Worm (Caenorhabditis elegans) whole organism, L2 larva: ENCODE data around the gene fzr-1.

Experiments
- C34F6.9 ChIP-seq: fragments of 150-350 bp; optimal IDR thresholded peaks from 2 replicates; lab custom pipeline; 2014; ENCODE audit warnings: missing biosample characterization, missing genetic modification characterization
- F13H6.1 ChIP-seq: sonication (generic microtip); optimal IDR thresholded peaks from 2 replicates; lab custom pipeline; 2016; ENCODE audit warnings: missing genetic modification characterization, missing compliant biosample characterization
- R02D3.7 ChIP-seq: fragments of 150-350 bp; optimal IDR thresholded peaks from 2 replicates; lab custom pipeline; 2014; ENCODE audit warnings: missing biosample characterization, missing genetic modification characterization
- Y55F3AM.14 ChIP-seq: fragments of 200-800 bp; sonication (Bioruptor generic); optimal IDR thresholded peaks from 2 replicates; lab custom pipeline; 2018; ENCODE audit warnings: mild to moderate bottlenecking, missing genetic modification characterization, missing compliant biosample characterization
- ZK546.5 ChIP-seq: sonication (generic microtip); optimal IDR thresholded peaks from 2 replicates; lab custom pipeline; 2017; ENCODE audit warnings: missing biosample characterization, missing genetic modification characterization
- alr-1 ChIP-seq: fragments of 150-350 bp; optimal IDR thresholded peaks from 2 replicates; lab custom pipeline; 2014; ENCODE audit warnings: missing biosample characterization, missing genetic modification characterization
- aly-2 ChIP-seq: fragments of 150-350 bp; optimal IDR thresholded peaks from 2 replicates; lab custom pipeline; 2014; ENCODE audit warnings: missing biosample characterization, missing genetic modification characterization
- ama-1 ChIP-seq: fragments of 150-350 bp; optimal IDR thresholded peaks from 2 replicates; lab custom pipeline; 2018; ENCODE audit warnings: inconsistent platforms
- blmp-1 ChIP-seq: sonication (generic microtip); optimal IDR thresholded peaks from 2 replicates; lab custom pipeline; 2017; ENCODE audit warnings: missing genetic modification characterization, mild to moderate bottlenecking, missing compliant biosample characterization, antibody characterized with exemption, moderate library complexity; ENCODE audit not compliant: insufficient read depth
- ceh-16 ChIP-seq: fragments of 150-350 bp; optimal IDR thresholded peaks from 2 replicates; lab custom pipeline; 2014; ENCODE audit warnings: missing biosample characterization, missing genetic modification characterization
- ceh-82 ChIP-seq: fragments of 150-350 bp; optimal IDR thresholded peaks from 2 replicates; lab custom pipeline; 2014; ENCODE audit warnings: missing biosample characterization, missing genetic modification characterization
- crh-2 ChIP-seq: sonication (generic microtip); optimal IDR thresholded peaks from 2 replicates; lab custom pipeline; 2017; ENCODE audit warnings: missing biosample characterization, missing genetic modification characterization
- elt-3 ChIP-seq: sonication (generic microtip); optimal IDR thresholded peaks from 2 replicates; lab custom pipeline; 2017; ENCODE audit warnings: missing biosample characterization, missing genetic modification characterization
- fos-1 ChIP-seq: fragments of 150-350 bp; optimal IDR thresholded peaks from 2 replicates; lab custom pipeline; 2014; ENCODE audit warnings: missing biosample characterization, missing genetic modification characterization
- gmeb-1 ChIP-seq: fragments of 150-350 bp; optimal IDR thresholded peaks from 2 replicates; lab custom pipeline; 2014; ENCODE audit warnings: missing biosample characterization, missing genetic modification characterization
- lin-11 ChIP-seq: fragments of 150-350 bp; sonication (generic microtip); optimal IDR thresholded peaks from 2 replicates; lab custom pipeline; 2014; ENCODE audit warnings: missing biosample characterization, missing genetic modification characterization, inconsistent platforms, mixed read lengths
- lin-13 ChIP-seq: fragments of 150-350 bp; optimal IDR thresholded peaks from 2 replicates; lab custom pipeline; 2014; ENCODE audit warnings: missing biosample characterization, missing genetic modification reagents, missing genetic modification characterization
- lin-39 ChIP-seq: fragments of 150-350 bp; optimal IDR thresholded peaks from 2 replicates; lab custom pipeline; 2014; ENCODE audit warnings: missing biosample characterization, missing genetic modification reagents, missing genetic modification characterization
- lsy-2 ChIP-seq, 2 experiments: fragments of 150-350 bp in 1 of 2; sonication (generic microtip) in 1 of 2; optimal IDR thresholded peaks; 2 replicates each; lab custom pipeline; 2014 to 2017; ENCODE audit warnings: missing biosample characterization in 2 of 2, missing genetic modification characterization in 2 of 2
- mab-5 ChIP-seq: fragments of 150-350 bp; optimal IDR thresholded peaks from 2 replicates; lab custom pipeline; 2014; ENCODE audit warnings: missing biosample characterization, missing genetic modification characterization
- mbf-1 ChIP-seq: sonication (generic microtip); optimal IDR thresholded peaks from 2 replicates; lab custom pipeline; 2017; ENCODE audit warnings: missing biosample characterization, missing genetic modification characterization
- mdl-1 ChIP-seq, 2 experiments: fragments of 150-350 bp in 1 of 2; sonication (generic microtip) in 1 of 2; optimal IDR thresholded peaks; 2 replicates each; lab custom pipeline; 2017; ENCODE audit warnings: missing biosample characterization in 2 of 2, missing genetic modification characterization in 2 of 2
- nhr-10 ChIP-seq: sonication (generic microtip); optimal IDR thresholded peaks from 2 replicates; lab custom pipeline; 2017; ENCODE audit warnings: missing biosample characterization, missing genetic modification characterization
- nhr-11 ChIP-seq: fragments of 150-350 bp; optimal IDR thresholded peaks from 2 replicates; lab custom pipeline; 2014; ENCODE audit warnings: missing biosample characterization, missing genetic modification characterization
- nhr-12 ChIP-seq: fragments of 150-350 bp; optimal IDR thresholded peaks from 2 replicates; lab custom pipeline; 2014; ENCODE audit warnings: missing biosample characterization, missing genetic modification characterization
- nhr-129 ChIP-seq: fragments of 150-350 bp; optimal IDR thresholded peaks from 2 replicates; lab custom pipeline; 2014; ENCODE audit warnings: missing biosample characterization, missing genetic modification characterization
- nhr-21 ChIP-seq: fragments of 150-350 bp; optimal IDR thresholded peaks from 2 replicates; lab custom pipeline; 2014; ENCODE audit warnings: missing biosample characterization, missing genetic modification characterization
- nhr-23 ChIP-seq: fragments of 150-350 bp; optimal IDR thresholded peaks from 2 replicates; lab custom pipeline; 2014; ENCODE audit warnings: missing biosample characterization, missing genetic modification reagents, missing genetic modification characterization
- nhr-237 ChIP-seq: fragments of 150-350 bp; optimal IDR thresholded peaks from 2 replicates; lab custom pipeline; 2014; ENCODE audit warnings: missing biosample characterization, missing genetic modification characterization
- nhr-25 ChIP-seq: fragments of 150-350 bp; sonication (generic microtip); optimal IDR thresholded peaks from 3 replicates; lab custom pipeline; 2014; ENCODE audit warnings: missing biosample characterization, missing genetic modification characterization
- peb-1 ChIP-seq: fragments of 150-350 bp; optimal IDR thresholded peaks from 2 replicates; lab custom pipeline; 2014; ENCODE audit warnings: missing biosample characterization, missing genetic modification characterization
- sma-3 ChIP-seq: sonication (generic microtip); optimal IDR thresholded peaks from 2 replicates; lab custom pipeline; 2016; ENCODE audit warnings: missing genetic modification reagents, missing genetic modification characterization, missing compliant biosample characterization
- sma-9 ChIP-seq, 2 experiments: fragments of 150-350 bp in 1 of 2; sonication (generic microtip) in 1 of 2; optimal IDR thresholded peaks; 2 replicates each; lab custom pipeline; 2014 to 2016; ENCODE audit warnings: missing genetic modification characterization in 2 of 2, mild to moderate bottlenecking in 1 of 2, missing biosample characterization in 1 of 2, missing compliant biosample characterization in 1 of 2, missing genetic modification reagents in 1 of 2, moderate library complexity in 1 of 2
- snpc-4 ChIP-seq: fragments of 150-350 bp; optimal IDR thresholded peaks from 2 replicates; lab custom pipeline; 2014; ENCODE audit warnings: missing biosample characterization, missing genetic modification characterization
- unc-39 ChIP-seq: fragments of 150-350 bp; optimal IDR thresholded peaks from 2 replicates; lab custom pipeline; 2014; ENCODE audit warnings: missing biosample characterization, missing genetic modification characterization
- unc-55 ChIP-seq: fragments of 150-350 bp; sonication (generic microtip); optimal IDR thresholded peaks from 3 replicates; lab custom pipeline; 2014; ENCODE audit warnings: missing biosample characterization, missing genetic modification reagents, missing genetic modification characterization
- unc-62 ChIP-seq: fragments of 150-350 bp; optimal IDR thresholded peaks from 2 replicates; lab custom pipeline; 2014; ENCODE audit warnings: missing biosample characterization, missing genetic modification reagents, missing genetic modification characterization
- zag-1 ChIP-seq: fragments of 150-350 bp; optimal IDR thresholded peaks from 2 replicates; lab custom pipeline; 2014; ENCODE audit warnings: missing biosample characterization, missing genetic modification characterization

The fzr-1 gene

DNA sequence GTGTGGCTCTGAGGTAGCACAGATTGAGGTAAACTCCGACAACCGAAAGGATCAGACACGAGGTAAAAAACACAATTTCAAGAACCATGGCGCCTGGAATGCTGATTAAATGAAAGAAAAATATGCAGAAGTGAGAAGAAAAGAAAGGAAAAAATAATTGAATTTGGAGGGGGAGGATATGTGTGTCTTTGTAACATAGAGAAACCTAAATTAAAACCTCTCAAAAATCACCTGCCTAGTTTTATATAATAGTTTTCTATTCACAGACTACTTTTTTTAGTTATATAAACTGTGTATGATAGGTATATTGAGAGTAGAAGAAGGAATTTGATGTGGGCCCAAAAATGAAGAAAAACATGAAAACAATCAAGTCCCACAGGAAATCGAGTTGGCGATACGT lies 21.3 kb upstream of the fzr-1 start, which contains the start of gene ZK1320.5:
Gene ZK1320.5, minus strand, starts transcription at position 101 of the 400 bp plus-strand sequence.
- TF ChIP-seq nhr-129 (tag; lab: Kevin White, UChicago), result no peak
- no peak for TF ChIP-seq F13H6.1 (tag; lab: Kevin White, UChicago)
- no peak for TF ChIP-seq Y55F3AM.14
- no peak for TF ChIP-seq lin-11 (tag; lab: Kevin White, UChicago)
- no peak for TF ChIP-seq nhr-11 (tag; lab: Kevin White, UChicago)
- no peak for TF ChIP-seq unc-39 (tag; lab: Kevin White, UChicago)
- TF ChIP-seq C34F6.9 (tag; lab: Kevin White, UChicago), result no peak
- no peak for TF ChIP-seq blmp-1 (tag; lab: Kevin White, UChicago)
- no peak for TF ChIP-seq mdl-1 (tag; optimal IDR thresholded peaks at IDR 0.05; lab: Kevin White, UChicago)
- TF ChIP-seq mbf-1, result no peak

DNA sequence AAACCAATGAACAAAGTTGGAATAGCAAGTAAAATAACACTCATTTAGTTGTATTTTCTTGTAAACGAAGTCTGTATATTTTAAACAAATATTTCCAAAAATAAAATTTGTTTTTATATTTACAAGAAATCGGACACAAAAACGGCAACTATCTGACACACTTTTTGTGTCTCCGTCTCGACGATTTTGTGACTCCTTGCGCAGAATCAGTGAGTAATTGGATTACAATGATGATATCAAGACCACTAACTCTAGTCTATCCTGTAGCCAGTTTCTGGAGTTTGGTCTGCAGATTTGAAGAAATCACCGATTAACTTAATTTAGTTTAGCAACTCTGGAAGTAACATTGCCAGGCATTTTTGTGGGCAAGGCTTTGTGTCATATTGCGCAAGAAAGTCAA lies 18.5 kb upstream of the fzr-1 start, which contains the start of gene cyp-13A10:
Gene cyp-13A10, minus strand, starts transcription at position 88 of the 400 bp plus-strand sequence.
- TF ChIP-seq fos-1 (tag; lab: Kevin White, UChicago) (peak; percentile 22), ceh-82 (tag; lab: Kevin White, UChicago) (no peak), nhr-10 (no peak)

DNA sequence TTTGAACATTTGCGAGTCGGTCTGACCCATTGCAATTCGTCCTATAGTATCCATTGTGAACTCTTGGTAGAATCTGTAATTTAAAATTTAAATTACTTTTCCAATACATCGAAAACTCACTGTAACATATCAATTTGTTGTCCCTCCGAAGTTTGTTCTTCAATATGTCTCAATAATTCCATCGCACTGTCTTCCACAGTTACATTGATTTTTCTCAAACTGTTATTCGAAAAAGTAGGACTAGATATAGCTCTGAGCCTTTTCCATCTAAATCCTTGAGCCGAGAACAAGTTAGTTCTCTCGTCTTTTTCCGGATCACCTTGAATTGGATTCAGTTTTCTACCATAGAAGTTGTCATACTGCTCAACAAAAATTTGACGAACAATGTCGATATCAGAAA lies 17.9 kb upstream of the fzr-1 start:
- TF ChIP-seq ama-1 (lab: Kevin White, UChicago) (no peak), nhr-12 (tag; lab: Kevin White, UChicago) (no peak), alr-1 (no peak), snpc-4 (tag; lab: Kevin White, UChicago) (no peak), mab-5 (tag; lab: Kevin White, UChicago) (no peak), blmp-1 (tag; lab: Kevin White, UChicago) (no peak), ceh-16 (tag; lab: Kevin White, UChicago) (no peak), sma-3 (no peak), nhr-237 (no peak), lin-13 (no peak), aly-2 (tag; lab: Kevin White, UChicago) (no peak), nhr-129 (tag; lab: Kevin White, UChicago) (no peak), unc-39 (tag; lab: Kevin White, UChicago) (no peak), elt-3 (no peak), gmeb-1 (no peak), peb-1 (tag; lab: Kevin White, UChicago) (no peak), crh-2 (tag; lab: Kevin White, UChicago) (no peak), nhr-21 (tag; lab: Kevin White, UChicago) (no peak)

DNA sequence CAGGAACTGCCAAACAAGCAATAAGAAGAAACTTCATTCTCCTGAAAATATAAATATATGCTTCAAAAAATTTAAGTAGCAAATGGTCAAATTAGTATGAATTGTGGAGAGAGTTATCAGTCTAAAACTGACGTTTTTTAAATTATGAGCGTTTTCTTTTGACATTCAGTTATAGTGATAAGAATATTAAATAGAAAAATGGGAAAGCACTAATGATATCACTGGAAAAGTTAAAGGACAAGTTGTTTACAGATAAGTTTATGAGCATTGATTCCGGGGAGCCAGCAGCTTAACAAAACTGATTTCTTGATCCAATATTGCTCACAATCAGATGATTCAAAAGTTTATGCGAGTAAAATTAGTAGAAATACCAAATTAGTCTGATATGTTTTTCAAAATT lies 16.1 kb upstream of the fzr-1 start, which contains the start of gene ZK1320.3:
Gene ZK1320.3, minus strand, starts transcription at position 41 of the 400 bp plus-strand sequence.
- TF ChIP-seq fos-1 (tag; lab: Kevin White, UChicago) (peak; percentile 87), lin-11 (tag; lab: Kevin White, UChicago) (no peak)

DNA sequence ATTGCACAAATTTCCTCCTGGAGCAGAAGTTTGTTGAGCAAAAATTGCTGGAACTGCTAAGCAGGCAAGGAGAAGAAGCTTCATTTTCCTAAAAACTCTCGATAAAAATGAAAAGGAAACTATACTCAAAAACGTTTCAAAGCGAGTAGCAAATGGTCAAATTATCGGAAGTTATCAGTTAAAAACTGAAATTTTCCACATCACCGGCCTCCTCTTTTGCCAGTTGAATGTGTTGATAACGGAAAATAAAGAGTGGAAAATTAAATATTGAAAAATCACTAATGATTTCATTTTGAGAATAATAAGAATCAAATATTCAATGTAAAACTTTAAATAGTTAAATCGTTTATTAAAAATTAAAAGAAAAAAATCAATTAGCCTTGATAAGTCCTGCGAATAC lies 14.6 kb upstream of the fzr-1 start, which contains the start of gene ZK1320.2:
Gene ZK1320.2, minus strand, starts transcription at position 88 of the 400 bp plus-strand sequence.
- TF ChIP-seq crh-2 (tag; lab: Kevin White, UChicago) (peak; percentile 52), fos-1 (tag; lab: Kevin White, UChicago) (peak; percentile 79), lsy-2 (tag; optimal IDR thresholded peaks at IDR 0.05; lab: Kevin White, UChicago) (no peak)

DNA sequence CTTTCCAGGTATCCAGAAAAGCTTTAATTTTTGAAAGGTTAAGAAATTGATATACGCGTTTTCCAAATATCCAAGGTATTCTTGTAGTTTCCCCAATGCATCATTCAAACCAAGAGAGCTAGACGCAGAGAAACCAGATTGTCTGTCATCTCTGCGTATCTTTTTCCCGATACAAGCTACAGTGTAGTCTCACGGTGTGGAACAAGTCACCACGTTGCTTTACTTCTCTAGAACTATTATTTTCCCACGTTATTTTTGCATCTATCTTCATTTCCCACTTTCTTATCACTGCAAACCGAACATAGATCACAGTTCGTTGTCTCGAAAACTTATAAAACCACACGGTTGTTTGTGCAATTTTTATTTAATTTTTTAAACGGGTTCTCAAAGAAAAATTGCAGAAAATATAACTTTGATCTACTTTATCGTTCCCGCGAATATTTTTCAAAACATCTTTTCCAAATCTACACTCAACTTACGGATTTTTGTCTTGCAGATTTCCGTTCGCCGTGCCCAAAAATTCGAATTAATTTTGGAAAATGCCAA lies 12.0 kb upstream of the fzr-1 start, which contains the start of gene gstk-1:
Gene gstk-1, plus strand, starts transcription at position 496 of the 546 bp plus-strand sequence.
- TF ChIP-seq crh-2 (tag; lab: Kevin White, UChicago) (peak; percentile 81), F13H6.1 (tag; lab: Kevin White, UChicago) (peak; percentile 11), unc-55 (GFP tag; lab: Kevin White, UChicago) (no peak), Y55F3AM.14 (no peak), mbf-1 (no peak), unc-39 (tag; lab: Kevin White, UChicago) (no peak), blmp-1 (tag; lab: Kevin White, UChicago) (peak; percentile 25), nhr-23 (no peak), unc-62 (GFP tag; lab: Kevin White, UChicago) (no peak), mdl-1 (tag; optimal IDR thresholded peaks at IDR 0.05; lab: Kevin White, UChicago) (peak in 1 of 2 experiments; percentile 42), snpc-4 (tag; lab: Kevin White, UChicago) (no peak), zag-1 (tag; lab: Kevin White, UChicago) (no peak), fos-1 (tag; lab: Kevin White, UChicago) (peak; percentile 44), C34F6.9 (tag; lab: Kevin White, UChicago) (no peak), sma-3 (peak; percentile 54), lin-39 (tag; lab: Kevin White, UChicago) (no peak), nhr-10 (no peak), R02D3.7 (no peak), sma-9 (GFP tag; optimal IDR thresholded peaks at IDR 0.05; lab: Kevin White, UChicago) (peak; percentile 89), sma-9 (tag; optimal IDR thresholded peaks at IDR 0.05; lab: Kevin White, UChicago) (no peak), gmeb-1 (no peak), peb-1 (tag; lab: Kevin White, UChicago) (no peak), lsy-2 (tag; optimal IDR thresholded peaks at IDR 0.05; lab: Kevin White, UChicago) (peak in 1 of 2 experiments; percentile 35), ZK546.5 (tag; lab: Kevin White, UChicago) (no peak), ceh-16 (tag; lab: Kevin White, UChicago) (no peak), ceh-82 (tag; lab: Kevin White, UChicago) (no peak), nhr-21 (tag; lab: Kevin White, UChicago) (peak; percentile 59), nhr-12 (tag; lab: Kevin White, UChicago) (no peak), lin-13 (peak; percentile 82), elt-3 (no peak), nhr-25 (no peak)
